Worm (Caenorhabditis elegans) whole organism, midembryonic: ENCODE data around the gene grd-2.

Experiments
- T22C8.4 ChIP-seq: fragments of 200-800 bp; sonication (Bioruptor generic); IDR thresholded peaks from 2 replicates; pipeline ENCODE4 v1.3.6; 2022; ENCODE audit warnings: missing genetic modification characterization, missing compliant biosample characterization
- flt-1 ChIP-seq: fragments of 200-800 bp; sonication (Bioruptor generic); IDR thresholded peaks from 2 replicates; pipeline ENCODE4 v1.3.6; 2022; ENCODE audit warnings: missing genetic modification characterization, missing compliant biosample characterization

DNA sequence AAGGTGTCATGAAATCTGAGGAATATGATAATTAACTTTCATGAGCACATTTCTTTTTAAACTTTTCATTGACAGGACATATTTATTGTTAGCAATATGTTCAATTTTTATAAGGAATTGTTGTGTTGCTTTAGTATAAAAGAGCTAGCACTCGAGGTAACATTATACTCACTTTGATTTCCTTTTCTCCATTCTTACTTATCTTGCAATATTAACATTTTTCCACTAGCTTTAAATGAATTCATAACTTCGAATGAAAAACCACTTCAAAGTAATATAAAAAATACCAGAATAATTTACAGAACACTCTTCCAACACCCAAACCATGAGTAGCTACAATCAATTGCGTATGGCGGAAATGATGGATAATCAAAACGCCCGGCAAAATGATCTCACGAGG is 36.2 kb upstream of the grd-2 start, which contains the start of gene F26F2.5:
- no peak for TF ChIP-seq flt-1 (GFP tag; lab: Robert Waterston, UW)
- TF ChIP-seq T22C8.4 = no peak
